Fruit fly (Drosophila melanogaster) whole organism, embryonic: Measurements from ENCODE around the gene UQCR-Q.

Experiments used
- Atf6 ChIP-seq: fragments of 200-800 bp; sonication (Bioruptor generic); IDR thresholded peaks from 2 replicates; pipeline ENCODE4 v1.3.6; 2022; ENCODE audit warnings: missing biosample characterization, missing genetic modification characterization
- CG10321 ChIP-seq: fragments of 200-800 bp; sonication (Bioruptor generic); IDR thresholded peaks from 2 replicates; pipeline ENCODE4 v1.3.6; 2022; ENCODE audit warnings: missing biosample characterization, missing genetic modification characterization
- CG10565 ChIP-seq: fragments of 200-800 bp; sonication (Bioruptor generic); optimal IDR thresholded peaks from 3 replicates; lab custom pipeline; 2016; ENCODE audit warnings: missing biosample characterization, mild to moderate bottlenecking, missing genetic modification characterization
- CG12236 ChIP-seq: fragments of 200-800 bp; sonication (Bioruptor generic); optimal IDR thresholded peaks from 2 replicates; lab custom pipeline; 2016; ENCODE audit warnings: missing biosample characterization, missing genetic modification characterization
- CG12391 ChIP-seq: fragments of 200-800 bp; sonication (Bioruptor generic); optimal IDR thresholded peaks from 3 replicates; lab custom pipeline; 2018; ENCODE audit warnings: missing biosample characterization, mild to moderate bottlenecking, missing genetic modification characterization, moderate library complexity
- CG12744 ChIP-seq: fragments of 200-800 bp; sonication (Bioruptor generic); optimal IDR thresholded peaks from 2 replicates; lab custom pipeline; 2016; ENCODE audit warnings: missing biosample characterization, missing genetic modification characterization
- CG12769 ChIP-seq: fragments of 200-800 bp; sonication (Bioruptor generic); optimal IDR thresholded peaks from 2 replicates; lab custom pipeline; 2019; ENCODE audit warnings: missing biosample characterization, mild to moderate bottlenecking, missing genetic modification characterization, moderate library complexity
- CG14667 ChIP-seq: fragments of 200-800 bp; sonication (Bioruptor generic); IDR thresholded peaks from 2 replicates; pipeline ENCODE4 v1.3.6; 2022; ENCODE audit warnings: missing biosample characterization, missing genetic modification characterization
- CG15269 ChIP-seq: fragments of 200-800 bp; sonication (Bioruptor generic); optimal IDR thresholded peaks from 2 replicates; lab custom pipeline; 2018; ENCODE audit warnings: missing biosample characterization, mild to moderate bottlenecking, missing genetic modification characterization, moderate library complexity
- CG18011 ChIP-seq: fragments of 200-800 bp; sonication (Bioruptor generic); optimal IDR thresholded peaks from 2 replicates; lab custom pipeline; 2017; ENCODE audit warnings: missing biosample characterization, missing genetic modification characterization, mild to moderate bottlenecking, moderate library complexity, missing genotype
- CG2120 ChIP-seq: fragments of 200-800 bp; sonication (Bioruptor generic); optimal IDR thresholded peaks from 3 replicates; lab custom pipeline; 2016; ENCODE audit warnings: missing biosample characterization, missing genetic modification characterization
- CG31388 ChIP-seq: fragments of 200-800 bp; sonication (Bioruptor generic); optimal IDR thresholded peaks from 2 replicates; lab custom pipeline; 2016; ENCODE audit warnings: missing biosample characterization, missing genetic modification characterization
- CG3281 ChIP-seq: fragments of 200-800 bp; sonication (Bioruptor generic); optimal IDR thresholded peaks from 3 replicates; lab custom pipeline; 2017; ENCODE audit warnings: missing biosample characterization, mild to moderate bottlenecking, missing genetic modification characterization
- CG5953 ChIP-seq: fragments of 200-800 bp; sonication (Bioruptor generic); IDR thresholded peaks from 2 replicates; pipeline ENCODE4 v1.3.6; 2022; ENCODE audit warnings: missing biosample characterization, missing genetic modification characterization
- CG6175 ChIP-seq: fragments of 200-800 bp; sonication (Bioruptor generic); IDR thresholded peaks from 3 replicates; pipeline ENCODE4 v1.3.6; 2022; ENCODE audit warnings: missing biosample characterization, missing genetic modification characterization
- CG7271 ChIP-seq: fragments of 200-800 bp; sonication (Bioruptor generic); optimal IDR thresholded peaks from 2 replicates; lab custom pipeline; 2018; ENCODE audit warnings: missing biosample characterization, mild to moderate bottlenecking, missing genetic modification characterization, moderate library complexity
- CG7372 ChIP-seq: fragments of 200-800 bp; sonication (Bioruptor generic); IDR thresholded peaks from 2 replicates; pipeline ENCODE4 v1.3.6; 2022; ENCODE audit warnings: missing biosample characterization, missing genetic modification characterization
- CG8359 ChIP-seq: fragments of 200-800 bp; sonication (Bioruptor generic); optimal IDR thresholded peaks from 2 replicates; lab custom pipeline; 2017; ENCODE audit warnings: missing biosample characterization, mild to moderate bottlenecking, missing genetic modification characterization, borderline replicate concordance
- CG9797 ChIP-seq: fragments of 200-800 bp; sonication (Bioruptor generic); optimal IDR thresholded peaks from 3 replicates; lab custom pipeline; 2018; ENCODE audit warnings: missing biosample characterization, mild to moderate bottlenecking, missing genetic modification characterization
- Chrac-16 ChIP-seq: fragments of 200-800 bp; sonication (Bioruptor generic); optimal IDR thresholded peaks from 3 replicates; lab custom pipeline; 2016; ENCODE audit warnings: missing biosample characterization, missing genetic modification characterization
- D19B ChIP-seq: fragments of 200-800 bp; sonication (Bioruptor generic); optimal IDR thresholded peaks from 2 replicates; lab custom pipeline; 2017; ENCODE audit warnings: missing biosample characterization, mild to moderate bottlenecking, missing genetic modification characterization
- Dbx ChIP-seq: fragments of 200-800 bp; sonication (Bioruptor generic); IDR thresholded peaks from 3 replicates; pipeline ENCODE4 v1.3.6; 2022; ENCODE audit warnings: missing biosample characterization, missing genetic modification characterization
- Dref ChIP-seq: fragments of 200-800 bp; sonication (Bioruptor generic); IDR thresholded peaks from 2 replicates; pipeline ENCODE4 v1.3.6; 2022; ENCODE audit warnings: missing biosample characterization, missing genetic modification characterization
- Fer3 ChIP-seq: fragments of 200-800 bp; sonication (Bioruptor generic); optimal IDR thresholded peaks from 2 replicates; lab custom pipeline; 2018; ENCODE audit warnings: missing biosample characterization, mild to moderate bottlenecking, missing genetic modification characterization, moderate library complexity
- HLH3B ChIP-seq: fragments of 200-800 bp; sonication (Bioruptor generic); IDR thresholded peaks from 2 replicates; pipeline ENCODE4 v1.3.6; 2022; ENCODE audit warnings: missing biosample characterization, missing genetic modification characterization
- HLHmδ ChIP-seq: fragments of 200-800 bp; sonication (Bioruptor generic); optimal IDR thresholded peaks from 2 replicates; lab custom pipeline; 2018; ENCODE audit warnings: missing biosample characterization, mild to moderate bottlenecking, missing genetic modification characterization, moderate library complexity
- Med ChIP-seq: fragments of 200-800 bp; sonication (Bioruptor generic); peaks from one replicate; lab custom pipeline; 2016; ENCODE audit warnings: missing biosample characterization, missing genetic modification characterization, mild to moderate bottlenecking, inconsistent platforms, moderate library complexity
- Meics ChIP-seq: fragments of 200-800 bp; sonication (Bioruptor generic); optimal IDR thresholded peaks from 2 replicates; lab custom pipeline; 2017; ENCODE audit warnings: missing biosample characterization, mild to moderate bottlenecking, missing genetic modification characterization
- NC2α ChIP-seq: fragments of 200-800 bp; sonication (Bioruptor generic); optimal IDR thresholded peaks from 2 replicates; lab custom pipeline; 2016; ENCODE audit warnings: missing biosample characterization, missing genetic modification characterization
- Six4 ChIP-seq: fragments of 200-800 bp; sonication (Bioruptor generic); optimal IDR thresholded peaks from 2 replicates; lab custom pipeline; 2016; ENCODE audit warnings: missing biosample characterization, missing genetic modification characterization
- Sox102F ChIP-seq: fragments of 200-800 bp; sonication (Bioruptor generic); optimal IDR thresholded peaks from 2 replicates; lab custom pipeline; 2018; ENCODE audit warnings: missing biosample characterization, mild to moderate bottlenecking, missing genetic modification characterization, moderate library complexity
- Xrp1 ChIP-seq: fragments of 200-800 bp; sonication (Bioruptor generic); IDR thresholded peaks from 2 replicates; pipeline ENCODE4 v1.3.6; 2022; ENCODE audit warnings: missing biosample characterization, missing genetic modification characterization
- al ChIP-seq: fragments of 200-800 bp; sonication (Bioruptor generic); IDR thresholded peaks from 2 replicates; pipeline ENCODE4 v1.3.6; 2022; ENCODE audit warnings: missing biosample characterization, missing genetic modification characterization
- az2 ChIP-seq: fragments of 200-800 bp; sonication (Bioruptor generic); optimal IDR thresholded peaks from 3 replicates; lab custom pipeline; 2016; ENCODE audit warnings: missing biosample characterization, missing genetic modification characterization
- cg ChIP-seq: fragments of 200-800 bp; sonication (Bioruptor generic); optimal IDR thresholded peaks from 3 replicates; lab custom pipeline; 2019; ENCODE audit warnings: missing biosample characterization, mild to moderate bottlenecking, missing genetic modification characterization, moderate library complexity
- chif ChIP-seq, 2 experiments: fragments of 200-800 bp; sonication (Bioruptor generic); optimal IDR thresholded peaks; 3 replicates each; lab custom pipeline; 2016; ENCODE audit warnings: missing biosample characterization in 2 of 2, missing genetic modification characterization in 2 of 2
- dati ChIP-seq: fragments of 200-800 bp; sonication (Bioruptor generic); IDR thresholded peaks from 2 replicates; pipeline ENCODE4 v1.3.6; 2022; ENCODE audit warnings: missing biosample characterization, missing genetic modification characterization
- fd96Cb ChIP-seq: fragments of 200-800 bp; sonication (Bioruptor generic); optimal IDR thresholded peaks from 2 replicates; lab custom pipeline; 2018; ENCODE audit warnings: missing biosample characterization, mild to moderate bottlenecking, missing genetic modification characterization, moderate library complexity
- grn ChIP-seq: fragments of 200-800 bp; sonication (Bioruptor generic); optimal IDR thresholded peaks from 3 replicates; lab custom pipeline; 2017; ENCODE audit warnings: missing biosample characterization, missing genetic modification characterization
- kah ChIP-seq: fragments of 200-800 bp; sonication (Bioruptor generic); optimal IDR thresholded peaks from 2 replicates; lab custom pipeline; 2018; ENCODE audit warnings: missing biosample characterization, mild to moderate bottlenecking, missing genetic modification characterization
- kay ChIP-seq: fragments of 200-800 bp; sonication (Bioruptor generic); optimal IDR thresholded peaks from 2 replicates; lab custom pipeline; 2016; ENCODE audit warnings: missing biosample characterization, missing genetic modification characterization
- maf-S ChIP-seq: fragments of 200-800 bp; sonication (Bioruptor generic); optimal IDR thresholded peaks from 2 replicates; lab custom pipeline; 2016; ENCODE audit warnings: missing biosample characterization, missing genetic modification characterization
- nom ChIP-seq: fragments of 200-800 bp; sonication (Bioruptor generic); optimal IDR thresholded peaks from 2 replicates; lab custom pipeline; 2017; ENCODE audit warnings: missing biosample characterization, missing genetic modification characterization, mild to moderate bottlenecking, moderate library complexity, missing genetic modification reagents
- p53 ChIP-seq: fragments of 200-800 bp; sonication (Bioruptor generic); optimal IDR thresholded peaks from 2 replicates; lab custom pipeline; 2016; ENCODE audit warnings: missing biosample characterization, missing genetic modification characterization
- peb ChIP-seq: fragments of 200-800 bp; sonication (Bioruptor generic); IDR thresholded peaks from 2 replicates; pipeline ENCODE4 v1.3.6; 2022; ENCODE audit warnings: missing biosample characterization, missing genetic modification characterization
- pfk ChIP-seq: fragments of 200-800 bp; sonication (Bioruptor generic); optimal IDR thresholded peaks from 2 replicates; lab custom pipeline; 2018; ENCODE audit warnings: missing biosample characterization, mild to moderate bottlenecking, missing genetic modification characterization, moderate library complexity
- scrt ChIP-seq: fragments of 200-800 bp; sonication (Bioruptor generic); optimal IDR thresholded peaks from 2 replicates; lab custom pipeline; 2018; ENCODE audit warnings: missing biosample characterization, mild to moderate bottlenecking, missing genetic modification characterization, moderate library complexity
- slp2 ChIP-seq: fragments of 200-800 bp; sonication (Bioruptor generic); optimal IDR thresholded peaks from 2 replicates; lab custom pipeline; 2016; ENCODE audit warnings: missing biosample characterization, missing genetic modification characterization
- tna ChIP-seq: fragments of 200-800 bp; sonication (Bioruptor generic); IDR thresholded peaks from 2 replicates; pipeline ENCODE4 v1.3.6; 2022; ENCODE audit warnings: missing biosample characterization, missing genetic modification characterization; ENCODE audit not compliant: partially characterized antibody
- wek ChIP-seq: fragments of 200-800 bp; sonication (Bioruptor generic); optimal IDR thresholded peaks from 3 replicates; lab custom pipeline; 2018; ENCODE audit warnings: missing biosample characterization, mild to moderate bottlenecking, missing genetic modification characterization, moderate library complexity
- zf30C ChIP-seq: fragments of 200-800 bp; sonication (Bioruptor generic); optimal IDR thresholded peaks from 3 replicates; lab custom pipeline; 2018; ENCODE audit warnings: missing biosample characterization, mild to moderate bottlenecking, missing genetic modification characterization

The UQCR-Q gene

DNA sequence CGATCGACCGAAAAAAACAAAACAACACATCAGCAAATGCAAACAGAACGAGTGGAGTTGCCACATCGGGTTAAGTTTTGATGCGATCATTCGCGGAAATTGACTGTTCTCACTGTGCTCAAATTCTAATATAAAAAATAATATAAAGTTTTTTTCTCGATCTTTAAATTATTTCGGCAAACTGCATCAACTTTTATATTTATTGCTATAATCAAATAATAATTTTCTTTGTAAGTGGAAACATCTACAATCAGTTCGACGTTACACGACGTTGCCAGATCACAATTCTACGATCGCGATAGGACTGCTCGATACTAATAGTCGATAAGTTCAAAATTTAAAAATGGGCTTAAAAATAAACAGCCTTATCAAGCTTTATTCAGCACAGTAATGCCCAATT lies 45.8 kb upstream of the UQCR-Q start, which contains the start of gene Gorab (continued):
- TF ChIP-seq Six4 (GFP tag; lab: Kevin White, UChicago) (peak; percentile 78), tna (GFP tag; lab: Robert Waterston, UW) (no peak), CG7271 (tag; lab: Kevin White, UChicago) (peak; percentile 77), Xrp1 (GFP tag; lab: Robert Waterston, UW) (peak; percentile 97), Fer3 (peak; percentile 87), CG12236 (GFP tag; lab: Kevin White, UChicago) (peak; percentile 32), D19B (GFP tag; lab: Kevin White, UChicago) (peak; percentile 67), CG12744 (GFP tag; lab: Kevin White, UChicago) (peak; percentile 81), CG12769 (tag; lab: Kevin White, UChicago) (no peak), cg (GFP tag; lab: Kevin White, UChicago) (peak; percentile 47), CG7372 (peak; percentile 95), fd96Cb (tag; lab: Kevin White, UChicago) (peak; percentile 87), HLH3B (GFP tag; lab: Robert Waterston, UW) (peak; percentile 95), scrt (peak; percentile 32), CG31388 (GFP tag; lab: Kevin White, UChicago) (peak; percentile 73), CG10565 (no peak), zf30C (GFP tag; lab: Kevin White, UChicago) (no peak), kah (GFP tag; lab: Kevin White, UChicago) (no peak), grn (GFP tag; lab: Kevin White, UChicago) (peak; percentile 77), CG6175 (GFP tag; lab: Robert Waterston, UW) (peak; percentile 85), CG14667 (GFP tag; lab: Robert Waterston, UW) (peak; percentile 95), dati (GFP tag; lab: Robert Waterston, UW) (peak; percentile 88), CG8359 (GFP tag; lab: Kevin White, UChicago) (peak; percentile 10), slp2 (peak; percentile 72), nom (no peak), NC2α (GFP tag; lab: Kevin White, UChicago) (no peak), pfk (GFP tag; lab: Kevin White, UChicago) (no peak), chif (GFP tag; optimal IDR thresholded peaks at IDR 0.05; lab: Kevin White, UChicago) (peak; percentile 62 to 79), Meics (GFP tag; lab: Kevin White, UChicago) (peak; percentile 79), maf-S (peak; percentile 27), Med (GFP tag; lab: Kevin White, UChicago) (peak; percentile 95), Chrac-16 (GFP tag; lab: Kevin White, UChicago) (peak; percentile 92), CG10321 (peak; percentile 52; the same call in 1 of the 2 replicates), p53 (GFP tag; lab: Kevin White, UChicago) (no peak), peb (GFP tag; lab: Robert Waterston, UW) (peak; percentile 87), CG2120 (GFP tag; lab: Kevin White, UChicago) (peak; percentile 93), Sox102F (peak; percentile 91), CG3281 (GFP tag; lab: Kevin White, UChicago) (peak; percentile 67), az2 (GFP tag; lab: Kevin White, UChicago) (peak; percentile 90), CG12391 (tag; lab: Kevin White, UChicago) (peak; percentile 95), CG9797 (GFP tag; lab: Kevin White, UChicago) (peak; percentile 16), Dbx (GFP tag; lab: Robert Waterston, UW) (peak; percentile 95), CG18011 (peak; percentile 56), wek (GFP tag; lab: Kevin White, UChicago) (no peak), HLHmδ (GFP tag; lab: Kevin White, UChicago) (no peak), kay (GFP tag; lab: Kevin White, UChicago) (peak; percentile 85), CG5953 (peak; percentile 84), Dref (GFP tag; lab: Robert Waterston, UW) (peak; percentile 69), CG15269 (tag; lab: Kevin White, UChicago) (peak; percentile 87), Atf6 (GFP tag; lab: Robert Waterston, UW) (peak; percentile 87), al (peak; percentile 96)
